Fruit fly (Drosophila melanogaster) whole organism, wandering third instar larva: Measurements from ENCODE around the gene CG42709.

Experiments
- Abd-B ChIP-seq: fragments of >200 bp; optimal IDR thresholded peaks from 2 replicates; lab custom pipeline; 2017; ENCODE audit warnings: missing biosample characterization, missing genetic modification characterization
- CG32264 ChIP-seq: fragments of 200-800 bp; sonication (Bioruptor generic); optimal IDR thresholded peaks from 2 replicates; lab custom pipeline; 2016; ENCODE audit warnings: missing biosample characterization, missing genetic modification characterization
- CG9705 ChIP-seq: fragments of 200-800 bp; sonication (Bioruptor generic); optimal IDR thresholded peaks from 2 replicates; lab custom pipeline; 2018; ENCODE audit warnings: missing biosample characterization, mild to moderate bottlenecking, missing genetic modification characterization
- CrebA ChIP-seq: fragments of 200-800 bp; sonication (Bioruptor generic); optimal IDR thresholded peaks from 2 replicates; lab custom pipeline; 2016; ENCODE audit warnings: missing biosample characterization, mild to moderate bottlenecking, missing genetic modification characterization, borderline replicate concordance
- Dfd ChIP-seq: fragments of >200 bp; optimal IDR thresholded peaks from 2 replicates; lab custom pipeline; 2017; ENCODE audit warnings: missing biosample characterization, missing genetic modification characterization
- Dif ChIP-seq: fragments of 200-275, 200-300 bp; sonication (Bioruptor generic); optimal IDR thresholded peaks from 2 replicates; lab custom pipeline; 2018; ENCODE audit warnings: missing biosample characterization, missing genetic modification characterization; ENCODE audit not compliant: partially characterized antibody
- GATAd ChIP-seq: sonication (Bioruptor generic); optimal IDR thresholded peaks from 2 replicates; lab custom pipeline; 2016; ENCODE audit warnings: missing biosample characterization, missing genetic modification characterization
- HLH106 ChIP-seq: fragments of 200-800 bp; optimal IDR thresholded peaks from 3 replicates; lab custom pipeline; 2019; ENCODE audit warnings: missing biosample characterization, mild to moderate bottlenecking, missing genetic modification characterization, moderate library complexity
- Hnf4 ChIP-seq: fragments of 200-800 bp; sonication (Bioruptor generic); optimal IDR thresholded peaks from 2 replicates; lab custom pipeline; 2016; ENCODE audit warnings: missing biosample characterization, mild to moderate bottlenecking, missing genetic modification characterization
- Hr83 ChIP-seq: fragments of 200-300 bp; sonication (Bioruptor generic); optimal IDR thresholded peaks from 2 replicates; lab custom pipeline; 2016; ENCODE audit warnings: missing biosample characterization, mild to moderate bottlenecking, missing genetic modification characterization, moderate library complexity; ENCODE audit not compliant: poor library complexity, severe bottlenecking
- Jra ChIP-seq: sonication (Bioruptor generic); optimal IDR thresholded peaks from 2 replicates; lab custom pipeline; 2016; ENCODE audit warnings: missing biosample characterization, missing genetic modification characterization
- Myc ChIP-seq: fragments of >200 bp; optimal IDR thresholded peaks from 2 replicates; lab custom pipeline; 2017
- N ChIP-seq: fragments of >200 bp; optimal IDR thresholded peaks from 2 replicates; lab custom pipeline; 2018; ENCODE audit warnings: missing biosample characterization, missing external identifiers, missing genetic modification characterization
- OdsH ChIP-seq: fragments of 200-800 bp; sonication (Bioruptor generic); optimal IDR thresholded peaks from 2 replicates; lab custom pipeline; 2016; ENCODE audit warnings: missing biosample characterization, mild to moderate bottlenecking, missing genetic modification characterization
- Rel ChIP-seq, 2 experiments: fragments of 200-800 bp; sonication (Bioruptor generic) in 1 of 2; optimal IDR thresholded peaks; 2 replicates in 1 of 2; 3 replicates in 1 of 2; lab custom pipeline; 2016 to 2019; ENCODE audit warnings: mild to moderate bottlenecking in 2 of 2, missing biosample characterization in 2 of 2, missing genetic modification characterization in 2 of 2, moderate library complexity in 1 of 2
- Sp1 ChIP-seq: fragments of 200-800 bp; sonication (Bioruptor generic); optimal IDR thresholded peaks from 3 replicates; lab custom pipeline; 2019; ENCODE audit warnings: missing biosample characterization, mild to moderate bottlenecking, missing genetic modification characterization, moderate library complexity
- Vsx2 ChIP-seq: fragments of 200-300, 225-300 bp; sonication (Bioruptor generic); optimal IDR thresholded peaks from 2 replicates; lab custom pipeline; 2018; ENCODE audit warnings: missing biosample characterization, missing genetic modification characterization; ENCODE audit not compliant: partially characterized antibody
- br ChIP-seq: fragments of 200-800 bp; sonication (Bioruptor generic); optimal IDR thresholded peaks from 2 replicates; lab custom pipeline; 2016; ENCODE audit warnings: missing biosample characterization, missing genetic modification characterization
- brk ChIP-seq: fragments of 200-800 bp; sonication (Bioruptor generic); optimal IDR thresholded peaks from 2 replicates; lab custom pipeline; 2016; ENCODE audit warnings: missing biosample characterization, mild to moderate bottlenecking, missing genetic modification characterization
- dl ChIP-seq, 2 experiments: fragments of 175-275, 200-275 bp in 1 of 2; fragments of 200-275 bp in 1 of 2; sonication (Bioruptor generic); optimal IDR thresholded peaks; lab custom pipeline; 2018; ENCODE audit warnings: mild to moderate bottlenecking in 2 of 2, missing biosample characterization in 2 of 2, missing genetic modification characterization in 2 of 2, moderate library complexity in 2 of 2; ENCODE audit not compliant: partially characterized antibody in 2 of 2, insufficient read depth in 1 of 2
- dmrt93B ChIP-seq: fragments of 200-800 bp; sonication (Bioruptor generic); optimal IDR thresholded peaks from 2 replicates; lab custom pipeline; 2018; ENCODE audit warnings: missing biosample characterization, mild to moderate bottlenecking, missing genetic modification characterization
- dsf ChIP-seq: sonication (Bioruptor generic); optimal IDR thresholded peaks from 2 replicates; lab custom pipeline; 2016; ENCODE audit warnings: missing biosample characterization, missing genetic modification characterization, borderline replicate concordance
- ey ChIP-seq: fragments of 200-800 bp; sonication (Bioruptor generic); optimal IDR thresholded peaks from 2 replicates; lab custom pipeline; 2016; ENCODE audit warnings: missing biosample characterization, missing genetic modification characterization
- fru ChIP-seq: fragments of 200-800 bp; sonication (Bioruptor generic); optimal IDR thresholded peaks from 3 replicates; lab custom pipeline; 2016; ENCODE audit warnings: missing biosample characterization, mild to moderate bottlenecking, missing genetic modification characterization
- h ChIP-seq: fragments of 200-800 bp; sonication (Bioruptor generic); optimal IDR thresholded peaks from 3 replicates; lab custom pipeline; 2016; ENCODE audit warnings: missing biosample characterization, mild to moderate bottlenecking, missing genetic modification characterization
- jim ChIP-seq: fragments of 175-275, 200-325 bp; sonication (Bioruptor generic); optimal IDR thresholded peaks from 2 replicates; lab custom pipeline; 2016; ENCODE audit warnings: missing biosample characterization, mild to moderate bottlenecking, missing genetic modification characterization
- lola ChIP-seq: fragments of >200 bp; optimal IDR thresholded peaks from 2 replicates; lab custom pipeline; 2017; ENCODE audit warnings: missing biosample characterization, missing genetic modification characterization
- psq ChIP-seq: fragments of 200-800 bp; sonication (Bioruptor generic); optimal IDR thresholded peaks from 3 replicates; lab custom pipeline; 2017; ENCODE audit warnings: missing biosample characterization, mild to moderate bottlenecking, missing genetic modification characterization, moderate library complexity
- rgr ChIP-seq: fragments of 200-800 bp; sonication (Bioruptor generic); optimal IDR thresholded peaks from 3 replicates; lab custom pipeline; 2016; ENCODE audit warnings: missing biosample characterization, mild to moderate bottlenecking, missing genetic modification characterization
- sage ChIP-seq: fragments of 200-800 bp; sonication (Bioruptor generic); optimal IDR thresholded peaks from 2 replicates; lab custom pipeline; 2016; ENCODE audit warnings: missing biosample characterization, mild to moderate bottlenecking, missing genetic modification characterization
- sv ChIP-seq: fragments of 200-800 bp; sonication (Bioruptor generic); optimal IDR thresholded peaks from 3 replicates; lab custom pipeline; 2016; ENCODE audit warnings: missing biosample characterization, missing genetic modification characterization
- tai ChIP-seq: sonication (Bioruptor generic); optimal IDR thresholded peaks from 2 replicates; lab custom pipeline; 2016; ENCODE audit warnings: missing biosample characterization, missing genetic modification characterization
- usp ChIP-seq: fragments of >200 bp; optimal IDR thresholded peaks from 2 replicates; lab custom pipeline; 2017; ENCODE audit warnings: missing biosample characterization, missing genetic modification characterization
- woc ChIP-seq: sonication (Bioruptor generic); optimal IDR thresholded peaks from 2 replicates; lab custom pipeline; 2016; ENCODE audit warnings: missing biosample characterization, mild to moderate bottlenecking, missing genetic modification characterization

Gene CG42709

DNA sequence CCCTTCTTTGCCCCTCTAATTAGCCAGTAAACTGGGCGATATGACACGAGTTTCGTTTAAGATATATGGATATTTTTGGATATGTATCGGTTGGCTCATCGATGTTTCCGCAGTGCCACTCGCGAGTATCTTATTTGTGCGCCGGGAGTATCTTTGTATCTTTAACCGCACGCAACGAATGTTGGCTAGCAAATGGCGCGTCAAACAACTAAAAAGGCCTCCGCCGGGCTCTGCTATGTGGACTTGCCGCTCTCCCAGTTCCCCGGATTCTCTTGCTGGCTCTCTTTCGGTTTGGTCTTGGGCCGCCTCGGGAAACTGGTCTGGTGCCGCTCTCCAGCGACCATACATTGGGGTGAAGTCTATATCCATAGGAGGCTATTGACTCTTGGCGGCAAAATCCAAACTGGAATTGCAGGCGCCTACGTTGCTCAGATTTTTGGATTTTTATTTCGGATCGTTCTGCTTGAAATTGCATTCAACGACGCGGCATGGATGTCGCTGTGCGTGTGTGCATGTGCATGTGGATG is 42.4 kb downstream of the CG42709 start:
- TF ChIP-seq Rel (GFP tag; optimal IDR thresholded peaks at IDR 0.05; lab: Kevin White, UChicago) (no peak), Rel (tag; optimal IDR thresholded peaks at IDR 0.05; lab: Kevin White, UChicago) (no peak), Hr83 (GFP tag; lab: Kevin White, UChicago) (peak; percentile 5), CG9705 (GFP tag; lab: Kevin White, UChicago) (no peak), usp (GFP tag; lab: Kevin White, UChicago) (no peak), dl (GFP tag; optimal IDR thresholded peaks at IDR 0.05; lab: Kevin White, UChicago; ENCODE audit: insufficient read depth in 1 of 2, partially characterized antibody in 2 of 2) (peak; percentile 71 to 84), dsf (GFP tag; lab: Kevin White, UChicago) (no peak), h (GFP tag; lab: Kevin White, UChicago) (peak; percentile 5), jim (GFP tag; lab: Kevin White, UChicago) (no peak), Dfd (GFP tag; lab: Kevin White, UChicago) (no peak), lola (GFP tag; lab: Kevin White, UChicago) (no peak), dmrt93B (GFP tag; lab: Kevin White, UChicago) (no peak), sage (GFP tag; lab: Kevin White, UChicago) (no peak), CrebA (GFP tag; lab: Kevin White, UChicago) (peak; percentile 10), N (GFP tag; lab: Kevin White, UChicago) (no peak), HLH106 (tag; lab: Kevin White, UChicago) (no peak), Vsx2 (peak; percentile 59), rgr (GFP tag; lab: Kevin White, UChicago) (no peak), Myc (no peak), Dif (GFP tag; lab: Kevin White, UChicago) (peak; percentile 90), Sp1 (GFP tag; lab: Kevin White, UChicago) (peak; percentile 22), brk (no peak), CG32264 (no peak), ey (GFP tag; lab: Kevin White, UChicago) (no peak), OdsH (peak; percentile 21), woc (GFP tag; lab: Kevin White, UChicago) (no peak)

DNA sequence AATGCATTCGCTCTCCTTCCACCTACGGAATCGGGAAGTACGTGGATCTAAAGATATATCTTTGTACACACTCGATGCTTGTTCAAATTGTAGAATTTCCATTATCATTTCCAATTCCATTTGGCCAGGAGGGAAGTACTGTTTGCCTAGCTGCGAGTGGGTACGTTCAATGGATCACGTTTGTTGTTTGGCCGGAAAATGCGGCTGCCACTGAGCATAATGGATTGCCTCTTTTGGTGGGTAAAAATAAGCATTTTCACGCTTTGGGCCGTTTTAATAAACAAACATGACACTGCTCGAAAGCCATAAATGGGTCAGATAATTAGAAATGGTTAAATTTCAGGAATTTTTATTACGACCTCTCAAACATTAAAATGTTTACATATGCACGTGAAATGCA is 43.4 kb downstream of the CG42709 start:
- TF ChIP-seq OdsH (no peak), Jra (GFP tag; lab: Kevin White, UChicago) (no peak), br (no peak), dmrt93B (GFP tag; lab: Kevin White, UChicago) (no peak), brk (no peak), Myc (no peak), lola (GFP tag; lab: Kevin White, UChicago) (no peak)

DNA sequence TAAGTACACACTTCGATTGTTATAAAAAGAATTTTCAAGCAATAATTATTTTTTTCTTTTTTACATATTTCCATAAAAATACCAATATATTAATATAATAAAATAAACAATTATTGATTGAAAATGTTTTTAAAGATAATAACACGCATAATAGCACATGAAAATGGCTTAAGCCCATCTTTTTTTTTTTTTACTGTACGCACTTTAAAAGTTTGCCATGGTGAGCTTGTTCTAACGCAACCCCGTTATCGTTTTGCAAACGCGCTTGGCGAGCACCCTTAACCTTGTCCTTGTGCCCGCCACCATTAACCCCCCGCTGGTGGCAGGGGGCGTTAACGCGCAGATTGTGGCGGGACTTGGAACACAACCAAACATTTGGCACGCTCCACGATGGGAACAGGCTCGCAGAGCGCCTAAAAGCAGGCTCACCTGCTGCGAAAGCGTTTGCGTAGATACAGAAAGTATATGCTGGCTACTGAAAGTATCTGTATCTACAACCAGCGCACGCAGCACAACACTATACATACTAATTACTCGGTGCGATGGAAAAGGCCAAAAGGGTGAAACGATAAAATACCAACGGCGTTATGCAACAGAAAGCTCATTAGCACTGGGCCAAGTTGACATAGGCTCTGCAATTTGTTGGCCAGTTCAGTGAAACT is 44.0 kb downstream of the CG42709 start:
- TF ChIP-seq Myc (no peak), Abd-B (GFP tag; lab: Kevin White, UChicago) (no peak), brk (no peak), ey (GFP tag; lab: Kevin White, UChicago) (no peak), Jra (GFP tag; lab: Kevin White, UChicago) (no peak), dl (GFP tag; optimal IDR thresholded peaks at IDR 0.05; lab: Kevin White, UChicago; ENCODE audit: insufficient read depth in 1 of 2, partially characterized antibody in 2 of 2) (no peak), tai (GFP tag; lab: Kevin White, UChicago) (no peak), fru (no peak), psq (GFP tag; lab: Kevin White, UChicago) (no peak)

DNA sequence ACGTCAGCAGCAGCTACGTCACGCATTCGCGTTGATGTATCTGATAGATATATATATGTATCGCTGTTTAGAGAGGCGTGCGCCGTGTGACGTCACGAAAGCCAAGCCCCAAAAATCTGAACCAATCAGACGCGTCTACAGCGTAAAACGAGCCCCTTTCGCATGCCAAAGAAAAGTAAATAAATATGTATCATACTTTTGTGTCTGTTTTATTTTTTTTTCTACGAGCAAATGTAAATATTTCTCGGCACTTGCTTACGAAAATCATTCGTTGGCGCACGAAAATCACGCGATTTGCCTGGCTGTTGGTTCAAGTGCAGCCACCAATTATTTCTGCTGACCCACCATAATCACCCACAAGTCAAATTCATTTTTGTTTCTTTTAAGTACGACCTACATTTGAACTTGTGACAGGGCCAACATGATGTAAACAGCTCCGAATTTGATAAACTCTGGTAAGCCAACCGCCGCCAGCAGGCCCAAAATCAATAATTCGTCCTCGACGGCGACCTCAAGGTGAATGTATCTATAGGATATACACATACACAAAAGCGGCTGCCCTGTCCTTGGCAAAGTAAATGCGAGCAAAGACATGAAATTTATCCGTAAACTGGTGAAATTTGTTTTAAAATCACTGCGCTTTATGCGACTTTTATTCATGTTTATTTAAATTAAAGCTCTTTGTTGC is 44.7 kb downstream of the CG42709 start:
- TF ChIP-seq h (GFP tag; lab: Kevin White, UChicago), result no peak
- no peak for TF ChIP-seq Hnf4
- no peak for TF ChIP-seq Myc
- TF ChIP-seq fru, result no peak
- TF ChIP-seq GATAd, result no peak
- no peak for TF ChIP-seq woc (GFP tag; lab: Kevin White, UChicago)
- TF ChIP-seq Jra (GFP tag; lab: Kevin White, UChicago), result no peak
- no peak for TF ChIP-seq sv
- TF ChIP-seq br, result no peak
- no peak for TF ChIP-seq sage (GFP tag; lab: Kevin White, UChicago)
- TF ChIP-seq dl (GFP tag; optimal IDR thresholded peaks at IDR 0.05; lab: Kevin White, UChicago; ENCODE audit: insufficient read depth in 1 of 2, partially characterized antibody in 2 of 2), result no peak
- TF ChIP-seq, all 38 proteins: peak for 0
